Worm (Caenorhabditis elegans): Measurements from ENCODE around the gene srh-170.

The srh-170 gene

ce11 chrV:15426944-15427343 lies 38.3 kb upstream of the srh-170 start, which contains the start of gene fbxa-209:
fbxa-209 (minus strand) TSS chrV:15427044.
- TF ChIP-seq ceh-18 (tag; optimal IDR thresholded peaks at IDR 0.05) (no peak), ceh-2 (tag; optimal IDR thresholded peaks at IDR 0.05) (no peak)

ce11 chrV:15425368-15426091 lies 36.9 kb upstream of the srh-170 start, which contains the start of gene Y36E3A.2:
Y36E3A.2 (plus strand) TSS chrV:15426041.
- TF ChIP-seq ztf-16 (tag; optimal IDR thresholded peaks at IDR 0.05) (no peak), rnt-1 (tag; optimal IDR thresholded peaks at IDR 0.05) (no peak), K09A11.1 (tag; optimal IDR thresholded peaks at IDR 0.05; ENCODE audit: insufficient read depth) (no peak), hlh-30 (tag; optimal IDR thresholded peaks at IDR 0.05; ENCODE audit: insufficient read depth) (no peak), ceh-30 (tag; optimal IDR thresholded peaks at IDR 0.05) (no peak), pros-1 (tag; optimal IDR thresholded peaks at IDR 0.05) (no peak), lin-11 (tag; optimal IDR thresholded peaks at IDR 0.05) (no peak), eyg-1 (tag; optimal IDR thresholded peaks at IDR 0.05) (no peak), ama-1 (optimal IDR thresholded peaks at IDR 0.05) (no peak), elt-2 (tag; optimal IDR thresholded peaks at IDR 0.05) (no peak), hlh-15 (tag; optimal IDR thresholded peaks at IDR 0.05) (no peak), sdc-2 (tag; optimal IDR thresholded peaks at IDR 0.05) (no peak), C08G9.2 (tag; optimal IDR thresholded peaks at IDR 0.05) (no peak), lim-6 (tag; optimal IDR thresholded peaks at IDR 0.05) (no peak), pha-2 (tag; optimal IDR thresholded peaks at IDR 0.05) (no peak), gmeb-2 (tag; optimal IDR thresholded peaks at IDR 0.05) (no peak), ceh-34 (tag; optimal IDR thresholded peaks at IDR 0.05) (no peak), ceh-14 (tag; optimal IDR thresholded peaks at IDR 0.05) (no peak)

- TF ChIP-seq ceh-2 (tag; optimal IDR thresholded peaks at IDR 0.05), result no peak
- TF ChIP-seq unc-86 (tag; optimal IDR thresholded peaks at IDR 0.05), result no peak
- no peak for TF ChIP-seq ceh-48 (tag; optimal IDR thresholded peaks at IDR 0.05)
- no peak for TF ChIP-seq ceh-24 (tag; optimal IDR thresholded peaks at IDR 0.05)
- no peak for TF ChIP-seq ama-1 (optimal IDR thresholded peaks at IDR 0.05)
- no peak for TF ChIP-seq pat-9 (tag; optimal IDR thresholded peaks at IDR 0.05)
- no peak for TF ChIP-seq ceh-9 (tag; optimal IDR thresholded peaks at IDR 0.05)
- no peak for TF ChIP-seq nfya-1 (tag; optimal IDR thresholded peaks at IDR 0.05)
- no peak for TF ChIP-seq pqm-1 (tag; optimal IDR thresholded peaks at IDR 0.05)
- no peak for TF ChIP-seq T23F11.4 (GFP tag; optimal IDR thresholded peaks at IDR 0.05)
- TF ChIP-seq ceh-45 (GFP tag; IDR thresholded peaks at IDR 0.05), result no peak
- no peak for TF ChIP-seq F13H6.1 (tag; optimal IDR thresholded peaks at IDR 0.05)
- no peak for TF ChIP-seq ceh-30 (tag; optimal IDR thresholded peaks at IDR 0.05)
- TF ChIP-seq ceh-34 (tag; optimal IDR thresholded peaks at IDR 0.05), result no peak
- TF ChIP-seq elt-2 (tag; optimal IDR thresholded peaks at IDR 0.05), result no peak
- TF ChIP-seq pax-1 (tag; optimal IDR thresholded peaks at IDR 0.05), result no peak
- TF ChIP-seq fkh-6 (tag; optimal IDR thresholded peaks at IDR 0.05), result no peak
- TF ChIP-seq sox-4 (tag; optimal IDR thresholded peaks at IDR 0.05), result no peak
- no peak for TF ChIP-seq odd-2 (tag; optimal IDR thresholded peaks at IDR 0.05)
- no peak for TF ChIP-seq gmeb-2 (tag; optimal IDR thresholded peaks at IDR 0.05)
These were observed 34.9 kb upstream of the srh-170 start, which contains the start of gene fbxa-104 for ce11 chrV:15423601-15424000. fbxa-104 (minus strand) TSS chrV:15423683.

- TF ChIP-seq madf-2 (tag; optimal IDR thresholded peaks at IDR 0.05), result no peak
- no peak for TF ChIP-seq K02D7.2 (tag; optimal IDR thresholded peaks at IDR 0.05)
- TF ChIP-seq ceh-2 (tag; optimal IDR thresholded peaks at IDR 0.05), result no peak
- TF ChIP-seq unc-42 (tag; optimal IDR thresholded peaks at IDR 0.05), result no peak
- no peak for TF ChIP-seq ceh-6 (GFP tag; optimal IDR thresholded peaks at IDR 0.05)
- TF ChIP-seq pqm-1 (tag; optimal IDR thresholded peaks at IDR 0.05), result no peak
- no peak for TF ChIP-seq pat-9 (tag; optimal IDR thresholded peaks at IDR 0.05)
- TF ChIP-seq nfya-1 (tag; optimal IDR thresholded peaks at IDR 0.05), result no peak
- no peak for TF ChIP-seq hlh-8 (tag; optimal IDR thresholded peaks at IDR 0.05)
- TF ChIP-seq pha-2 (tag; optimal IDR thresholded peaks at IDR 0.05), result no peak
- TF ChIP-seq unc-55 (GFP tag; optimal IDR thresholded peaks at IDR 0.05), result no peak
These were observed 29.2 kb upstream of the srh-170 start, which contains the start of gene T06E6.10 for ce11 chrV:15417822-15418221. T06E6.10 (plus strand) TSS chrV:15418122.
